Worm (Caenorhabditis elegans) whole organism, early embryonic: ENCODE data around the gene arl-3.

Experiments used
- B0310.2 ChIP-seq: sonication (generic microtip); optimal IDR thresholded peaks from 2 replicates; lab custom pipeline; 2016; ENCODE audit warnings: mild to moderate bottlenecking, missing genetic modification characterization, missing compliant biosample characterization
- F13C5.2 ChIP-seq: sonication (generic microtip); optimal IDR thresholded peaks from 2 replicates; lab custom pipeline; 2017; ENCODE audit warnings: mild to moderate bottlenecking, missing genetic modification characterization, inconsistent platforms, missing compliant biosample characterization
- aly-1 ChIP-seq: sonication (generic microtip); optimal IDR thresholded peaks from 2 replicates; lab custom pipeline; 2016; ENCODE audit warnings: missing genetic modification characterization, missing compliant biosample characterization
- ama-1 ChIP-seq: fragments of 150-350 bp; optimal IDR thresholded peaks from 2 replicates; lab custom pipeline; 2014
- ceh-13 ChIP-seq: fragments of 200-800 bp; sonication (Bioruptor generic); optimal IDR thresholded peaks from 2 replicates; lab custom pipeline; 2018; ENCODE audit warnings: mild to moderate bottlenecking, missing genetic modification characterization, missing compliant biosample characterization
- ceh-36 ChIP-seq: sonication (generic microtip); optimal IDR thresholded peaks from 2 replicates; lab custom pipeline; 2016; ENCODE audit warnings: missing genetic modification characterization, inconsistent platforms, missing compliant biosample characterization
- ets-7 ChIP-seq: sonication (generic microtip); optimal IDR thresholded peaks from 2 replicates; lab custom pipeline; 2016; ENCODE audit warnings: missing genotype, missing genetic modification characterization, missing compliant biosample characterization
- flt-1 ChIP-seq: fragments of 200-800 bp; sonication (Bioruptor generic); IDR thresholded peaks from 2 replicates; pipeline ENCODE4 v1.3.6; 2022; ENCODE audit warnings: missing genetic modification characterization, missing compliant biosample characterization
- hmbx-1 ChIP-seq: sonication (generic microtip); optimal IDR thresholded peaks from 2 replicates; lab custom pipeline; 2016; ENCODE audit warnings: mild to moderate bottlenecking, missing genetic modification characterization, missing compliant biosample characterization
- hmg-4 ChIP-seq: fragments of 200-800 bp; sonication (Bioruptor generic); optimal IDR thresholded peaks from 2 replicates; lab custom pipeline; 2018; ENCODE audit warnings: mild to moderate bottlenecking, missing genetic modification characterization, missing compliant biosample characterization
- hnd-1 ChIP-seq: sonication (generic microtip); optimal IDR thresholded peaks from 2 replicates; lab custom pipeline; 2016; ENCODE audit warnings: missing genetic modification characterization, missing compliant biosample characterization
- pes-1 ChIP-seq: fragments of 200-800 bp; sonication (Bioruptor generic); IDR thresholded peaks from 2 replicates; pipeline ENCODE4 v1.3.6; 2022; ENCODE audit warnings: missing genetic modification reagents, missing genetic modification characterization, missing compliant biosample characterization
- scrt-1 ChIP-seq: fragments of 200-800 bp; sonication (Bioruptor generic); IDR thresholded peaks from 2 replicates; pipeline ENCODE4 v1.3.6; 2022; ENCODE audit warnings: missing genetic modification characterization, missing compliant biosample characterization
- sea-1 ChIP-seq: fragments of 200-800 bp; sonication (Bioruptor generic); conservative IDR thresholded peaks from 2 replicates; pipeline ENCODE4 v1.3.6; 2022; ENCODE audit warnings: missing genetic modification characterization, missing compliant biosample characterization
- tbx-11 ChIP-seq: fragments of 200-800 bp; sonication (Bioruptor generic); IDR thresholded peaks from 2 replicates; pipeline ENCODE4 v1.3.6; 2022; ENCODE audit warnings: missing genetic modification characterization, missing compliant biosample characterization
- tbx-37 ChIP-seq: fragments of 200-800 bp; sonication (Bioruptor generic); conservative IDR thresholded peaks from 2 replicates; pipeline ENCODE4 v1.3.6; 2022; ENCODE audit warnings: missing genetic modification reagents, missing genetic modification characterization, missing compliant biosample characterization
- tra-4 ChIP-seq: sonication (generic microtip); optimal IDR thresholded peaks from 2 replicates; lab custom pipeline; 2017; ENCODE audit warnings: missing genetic modification characterization, missing compliant biosample characterization

The arl-3 gene

ce11 chrII:14593281-14593680 is 13.0 kb upstream of the arl-3 start, which contains the start of gene catp-4:
Gene catp-4, plus strand, starts transcription at chrII:14593581.
- TF ChIP-seq B0310.2, result no peak
- no peak for TF ChIP-seq ama-1 (lab: Kevin White, UChicago)
- no peak for TF ChIP-seq ceh-36 (tag; lab: Kevin White, UChicago)
- no peak for TF ChIP-seq tbx-11
- TF ChIP-seq hnd-1, result no peak
- no peak for TF ChIP-seq ets-7 (tag; lab: Kevin White, UChicago)
- TF ChIP-seq hmbx-1, result no peak
- TF ChIP-seq sea-1, result no peak
- TF ChIP-seq aly-1 (tag; lab: Kevin White, UChicago), result no peak
- TF ChIP-seq scrt-1 (GFP tag; lab: Robert Waterston, UW), result no peak
- TF ChIP-seq tbx-37, result no peak
- no peak for TF ChIP-seq pes-1 (GFP tag; lab: Robert Waterston, UW)

ce11 chrII:14597788-14598187 is 8.5 kb upstream of the arl-3 start:
- no peak for TF ChIP-seq ets-7 (tag; lab: Kevin White, UChicago)
- TF ChIP-seq hmbx-1, result no peak
- no peak for TF ChIP-seq pes-1 (GFP tag; lab: Robert Waterston, UW)

ce11 chrII:14598367-14598766 is 7.9 kb upstream of the arl-3 start:
- no peak for TF ChIP-seq tbx-37
- TF ChIP-seq tra-4 (tag; lab: Kevin White, UChicago), result no peak

- TF ChIP-seq hnd-1, result no peak
- no peak for TF ChIP-seq flt-1 (GFP tag; lab: Robert Waterston, UW)
- TF ChIP-seq pes-1 (GFP tag; lab: Robert Waterston, UW), result no peak
- TF ChIP-seq tbx-37, result no peak
- no peak for TF ChIP-seq ama-1 (lab: Kevin White, UChicago)
- TF ChIP-seq hmbx-1, result no peak
- no peak for TF ChIP-seq hmg-4 (GFP tag; lab: Kevin White, UChicago)
- no peak for TF ChIP-seq F13C5.2 (tag; lab: Kevin White, UChicago)
- TF ChIP-seq ets-7 (tag; lab: Kevin White, UChicago), result no peak
- TF ChIP-seq tbx-11, result no peak
- TF ChIP-seq B0310.2, result no peak
- TF ChIP-seq aly-1 (tag; lab: Kevin White, UChicago), result no peak
- TF ChIP-seq tra-4 (tag; lab: Kevin White, UChicago), result no peak
- TF ChIP-seq ceh-13 (GFP tag; lab: Kevin White, UChicago), result no peak
- no peak for TF ChIP-seq ceh-36 (tag; lab: Kevin White, UChicago)
- no peak for TF ChIP-seq scrt-1 (GFP tag; lab: Robert Waterston, UW)
- TF ChIP-seq sea-1, result no peak
Measured at ce11 chrII:14599284-14599862, 6.9 kb upstream of the arl-3 start.

ce11 chrII:14599933-14600630 is 6.2 kb upstream of the arl-3 start:
- no peak for TF ChIP-seq F13C5.2 (tag; lab: Kevin White, UChicago)
- no peak for TF ChIP-seq ceh-13 (GFP tag; lab: Kevin White, UChicago)
- no peak for TF ChIP-seq B0310.2
- TF ChIP-seq ama-1 (lab: Kevin White, UChicago), result no peak
- TF ChIP-seq tbx-37, result no peak
- no peak for TF ChIP-seq tra-4 (tag; lab: Kevin White, UChicago)
- no peak for TF ChIP-seq aly-1 (tag; lab: Kevin White, UChicago)

ce11 chrII:14600852-14601313 is 5.4 kb upstream of the arl-3 start, which contains the start of gene tps-2:
Gene tps-2, plus strand, starts transcription at chrII:14600902.
- no peak for TF ChIP-seq sea-1
- TF ChIP-seq hmbx-1, result no peak
- no peak for TF ChIP-seq ceh-36 (tag; lab: Kevin White, UChicago)
- no peak for TF ChIP-seq ets-7 (tag; lab: Kevin White, UChicago)
- TF ChIP-seq tra-4 (tag; lab: Kevin White, UChicago), result no peak
- TF ChIP-seq B0310.2, result no peak
- no peak for TF ChIP-seq aly-1 (tag; lab: Kevin White, UChicago)
- no peak for TF ChIP-seq tbx-11
- TF ChIP-seq hnd-1, result no peak
- TF ChIP-seq scrt-1 (GFP tag; lab: Robert Waterston, UW), result no peak
- no peak for TF ChIP-seq ama-1 (lab: Kevin White, UChicago)
- no peak for TF ChIP-seq hmg-4 (GFP tag; lab: Kevin White, UChicago)

ce11 chrII:14602735-14603134 is 3.5 kb upstream of the arl-3 start:
- TF ChIP-seq aly-1 (tag; lab: Kevin White, UChicago) (no peak), scrt-1 (GFP tag; lab: Robert Waterston, UW) (no peak), hmg-4 (GFP tag; lab: Kevin White, UChicago) (no peak), pes-1 (GFP tag; lab: Robert Waterston, UW) (no peak), hmbx-1 (no peak), B0310.2 (no peak), tra-4 (tag; lab: Kevin White, UChicago) (no peak), flt-1 (GFP tag; lab: Robert Waterston, UW) (no peak), ama-1 (lab: Kevin White, UChicago) (no peak), ets-7 (tag; lab: Kevin White, UChicago) (no peak), tbx-11 (no peak), F13C5.2 (tag; lab: Kevin White, UChicago) (no peak), sea-1 (no peak), hnd-1 (no peak)

- no peak for TF ChIP-seq ceh-36 (tag; lab: Kevin White, UChicago)
Measured at ce11 chrII:14604261-14604660, 2.0 kb upstream of the arl-3 start.
